Worm (Caenorhabditis elegans) whole organism, mixed stage, embryonic: ENCODE results near the gene sqv-1.
A peak's percentile ranks its signal among the peaks of the same experiment; 100 is the strongest.

Experiments
- ceh-83 ChIP-seq: fragments of 200-800 bp; sonication (Bioruptor generic); optimal IDR thresholded peaks from 2 replicates; lab custom pipeline; 2018; ENCODE audit warnings: mild to moderate bottlenecking, missing genetic modification characterization, missing compliant biosample characterization
- cnd-1 ChIP-seq: fragments of 200-800 bp; sonication (Bioruptor generic); optimal IDR thresholded peaks from 2 replicates; lab custom pipeline; 2018; ENCODE audit warnings: mild to moderate bottlenecking, missing genetic modification characterization, missing compliant biosample characterization
- elt-1 ChIP-seq: sonication (generic microtip); optimal IDR thresholded peaks from 2 replicates; lab custom pipeline; 2017; ENCODE audit warnings: missing genetic modification characterization, mild to moderate bottlenecking, missing compliant biosample characterization, antibody characterized with exemption, moderate library complexity, borderline replicate concordance; ENCODE audit not compliant: insufficient read depth
- elt-3 ChIP-seq: fragments of 150-350 bp; optimal IDR thresholded peaks from 2 replicates; lab custom pipeline; 2014; ENCODE audit warnings: missing biosample characterization, missing genetic modification characterization
- flh-1 ChIP-seq: fragments of 200-800 bp; sonication (Bioruptor generic); optimal IDR thresholded peaks from 2 replicates; lab custom pipeline; 2018; ENCODE audit warnings: mild to moderate bottlenecking, missing genetic modification characterization, moderate library complexity, missing compliant biosample characterization
- lin-32 ChIP-seq: fragments of 200-800 bp; sonication (Bioruptor generic); optimal IDR thresholded peaks from 2 replicates; lab custom pipeline; 2018; ENCODE audit warnings: mild to moderate bottlenecking, missing genetic modification characterization, missing compliant biosample characterization
- nhr-2 ChIP-seq: fragments of 150-350 bp; optimal IDR thresholded peaks from 2 replicates; lab custom pipeline; 2014; ENCODE audit warnings: missing biosample characterization, missing genetic modification characterization
- nhr-237 ChIP-seq: fragments of 150-350 bp; optimal IDR thresholded peaks from 2 replicates; lab custom pipeline; 2014; ENCODE audit warnings: missing biosample characterization, missing genetic modification characterization
- pha-4 ChIP-seq: fragments of 150-350 bp; optimal IDR thresholded peaks from 2 replicates; lab custom pipeline; 2018; ENCODE audit warnings: missing biosample characterization, missing genetic modification reagents, missing genetic modification characterization
- sem-2 ChIP-seq: fragments of 200-800 bp; sonication (Bioruptor generic); optimal IDR thresholded peaks from 2 replicates; lab custom pipeline; 2018; ENCODE audit warnings: mild to moderate bottlenecking, missing genetic modification characterization, missing compliant biosample characterization
- snpc-4 ChIP-seq: fragments of 150-350 bp; optimal IDR thresholded peaks from 2 replicates; lab custom pipeline; 2014; ENCODE audit warnings: missing biosample characterization, missing genetic modification characterization
- unc-39 ChIP-seq: fragments of 150-350 bp; optimal IDR thresholded peaks from 2 replicates; lab custom pipeline; 2014; ENCODE audit warnings: missing biosample characterization, missing genetic modification characterization
- unc-62 ChIP-seq: fragments of 150-350 bp; optimal IDR thresholded peaks from 2 replicates; lab custom pipeline; 2014; ENCODE audit warnings: missing biosample characterization, missing genetic modification reagents, missing genetic modification characterization
- ztf-11 ChIP-seq: fragments of 150-350 bp; optimal IDR thresholded peaks from 2 replicates; lab custom pipeline; 2014; ENCODE audit warnings: missing biosample characterization, missing genetic modification characterization

- TF ChIP-seq cnd-1 (tag; lab: Kevin White, UChicago), result peak; percentile 95
- peak; percentile 87 for TF ChIP-seq sem-2 (GFP tag; lab: Kevin White, UChicago)
- peak; percentile 68 for TF ChIP-seq flh-1
- peak; percentile 94 for TF ChIP-seq ceh-83 (GFP tag; lab: Kevin White, UChicago)
- no peak for TF ChIP-seq elt-3 (tag; lab: Kevin White, UChicago)
- TF ChIP-seq nhr-237 (tag; lab: Kevin White, UChicago), result peak; percentile 38
- TF ChIP-seq elt-1 (tag; lab: Kevin White, UChicago), result no peak
- TF ChIP-seq unc-39 (tag; lab: Kevin White, UChicago), result no peak
- no peak for TF ChIP-seq snpc-4 (tag; lab: Kevin White, UChicago)
- TF ChIP-seq lin-32 (GFP tag; lab: Kevin White, UChicago), result peak; percentile 84
- TF ChIP-seq unc-62 (GFP tag; lab: Kevin White, UChicago), result peak; percentile 45
- TF ChIP-seq nhr-2, result no peak
- TF ChIP-seq pha-4 (tag; lab: Kevin White, UChicago), result peak; percentile 80
- TF ChIP-seq ztf-11, result peak; percentile 4
These were observed 14.5 kb downstream of the sqv-1 start for ce11 chrIV:8375381-8375780.
